Worm (Caenorhabditis elegans): ENCODE data around the gene clec-204.

DNA sequence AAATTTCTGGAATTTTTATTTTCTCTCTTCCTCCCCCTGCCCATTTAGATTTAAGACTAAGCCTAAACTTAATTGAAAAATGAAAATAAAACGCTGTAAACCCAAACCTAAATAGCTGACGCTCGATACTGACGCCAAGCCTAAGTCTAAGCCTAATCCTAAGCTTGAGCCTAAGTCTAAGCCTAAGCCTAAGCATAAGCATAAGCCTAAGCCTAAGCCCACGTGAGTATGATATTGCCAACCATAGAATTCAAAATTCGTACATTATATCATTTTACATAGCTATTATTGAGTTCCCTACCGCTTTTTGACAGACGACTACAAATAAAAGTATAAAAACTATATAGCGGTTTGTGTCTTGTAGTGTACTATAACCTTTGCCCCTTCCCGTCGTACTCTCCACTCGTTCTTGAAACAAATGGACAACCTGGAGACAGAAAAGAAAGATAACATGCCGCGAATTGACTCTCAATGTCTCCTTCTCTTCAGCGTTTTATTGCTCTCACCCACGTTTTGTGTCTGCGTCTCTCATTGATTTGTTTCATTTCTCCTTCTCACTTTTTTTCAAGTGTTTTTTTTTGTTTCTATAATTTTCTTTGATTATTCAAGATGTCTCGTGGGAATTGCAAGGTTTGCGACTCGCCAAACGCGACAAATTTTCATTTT, 13.6 kb upstream of the clec-204 start, which contains the start of gene nhr-256:
- TF ChIP-seq unc-62 (GFP tag; optimal IDR thresholded peaks at IDR 0.05) (no peak), F55B11.4 (tag; optimal IDR thresholded peaks at IDR 0.05; ENCODE audit: borderline replicate concordance, insufficient read depth) (no peak), ztf-22 (GFP tag; optimal IDR thresholded peaks at IDR 0.05) (no peak), F57A8.1 (GFP tag; optimal IDR thresholded peaks at IDR 0.05) (no peak), ceh-58 (GFP tag; IDR thresholded peaks at IDR 0.05) (no peak), C06A6.2 (GFP tag; conservative IDR thresholded peaks at IDR 0.05) (no peak)
